Worm (Caenorhabditis elegans): ENCODE data around the gene F53B1.3.

F53B1.3 gene

DNA sequence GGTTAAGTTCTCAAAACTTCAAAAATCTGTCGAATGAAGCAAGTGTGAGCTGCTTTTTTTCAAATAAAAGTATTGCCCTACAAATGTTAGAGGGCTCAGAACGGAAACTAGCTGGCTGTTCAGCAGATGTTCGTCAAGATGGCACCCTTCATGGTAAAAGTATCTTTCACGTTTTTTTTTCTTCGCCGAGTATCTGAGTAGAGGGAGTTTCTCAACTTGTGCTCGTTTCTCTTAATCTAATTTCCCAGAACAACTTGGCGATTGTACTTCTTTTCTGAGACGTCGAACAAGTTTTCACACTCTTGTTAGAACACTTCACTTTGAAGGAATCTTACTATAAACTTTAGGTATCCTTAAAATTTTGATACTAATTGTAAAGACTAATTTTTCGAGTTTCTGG is 17.7 kb upstream of the F53B1.3 start:
- no peak for TF ChIP-seq lag-1 (GFP tag; IDR thresholded peaks at IDR 0.05)
- no peak for TF ChIP-seq nfyb-1 (GFP tag; IDR thresholded peaks at IDR 0.05)
- no peak for TF ChIP-seq ceh-27 (GFP tag; optimal IDR thresholded peaks at IDR 0.05)
- TF ChIP-seq madf-3 (GFP tag; IDR thresholded peaks at IDR 0.05): no peak
- no peak for TF ChIP-seq tbp1 (GFP tag; optimal IDR thresholded peaks at IDR 0.05)
- TF ChIP-seq attf-5 (GFP tag; optimal IDR thresholded peaks at IDR 0.05): no peak
- no peak for TF ChIP-seq C06A6.2 (GFP tag; conservative IDR thresholded peaks at IDR 0.05)
- TF ChIP-seq lir-1 (GFP tag; conservative IDR thresholded peaks at IDR 0.05): no peak
- no peak for TF ChIP-seq madf-8 (GFP tag; conservative IDR thresholded peaks at IDR 0.05)
- no peak for TF ChIP-seq nhr-179 (tag; optimal IDR thresholded peaks at IDR 0.05)
- TF ChIP-seq ekl-4 (GFP tag; IDR thresholded peaks at IDR 0.05): no peak
- no peak for TF ChIP-seq ets-4 (GFP tag; optimal IDR thresholded peaks at IDR 0.05)
- TF ChIP-seq nhr-80 (tag; optimal IDR thresholded peaks at IDR 0.05): no peak
- TF ChIP-seq egl-44 (GFP tag; IDR thresholded peaks at IDR 0.05): no peak
- no peak for TF ChIP-seq F22D6.2 (tag; optimal IDR thresholded peaks at IDR 0.05)
- no peak for TF ChIP-seq ztf-18 (tag; optimal IDR thresholded peaks at IDR 0.05)
- no peak for TF ChIP-seq nhr-90 (tag; optimal IDR thresholded peaks at IDR 0.05)

DNA sequence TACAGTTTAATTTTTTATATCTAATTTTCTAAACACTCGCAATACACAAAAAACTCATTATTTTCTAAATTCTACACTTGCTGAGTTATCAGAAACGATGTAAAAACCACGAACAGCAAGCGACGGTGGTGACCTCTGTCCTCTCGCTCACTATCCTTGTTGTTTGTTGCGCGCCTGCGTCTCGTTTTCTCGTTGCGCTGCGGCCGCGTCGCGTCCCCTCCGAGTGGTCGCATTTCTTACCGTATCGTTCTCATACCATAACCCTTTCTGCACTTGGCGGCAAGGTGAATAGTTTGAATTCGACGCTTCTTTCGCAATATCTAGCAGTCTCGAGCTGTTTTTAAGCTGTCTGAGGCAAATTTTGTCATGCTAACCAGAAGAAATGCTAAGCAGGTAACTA is 16.0 kb upstream of the F53B1.3 start, which contains the start of gene lsy-2:
TSS of gene lsy-2 (plus strand) at position 271 of the 400 bp plus-strand sequence.
- peak; percentile 52 for TF ChIP-seq ceh-27 (GFP tag; optimal IDR thresholded peaks at IDR 0.05)
- TF ChIP-seq hrde-1 (tag; optimal IDR thresholded peaks at IDR 0.05; ENCODE audit: borderline replicate concordance): no peak
- TF ChIP-seq ztf-25 (GFP tag; IDR thresholded peaks at IDR 0.05): no peak
- no peak for TF ChIP-seq Y53G8AR.9 (GFP tag; conservative IDR thresholded peaks at IDR 0.05)
- TF ChIP-seq attf-5 (GFP tag; optimal IDR thresholded peaks at IDR 0.05): peak; percentile 78
- TF ChIP-seq Y95B8A.8 (GFP tag; IDR thresholded peaks at IDR 0.05): no peak
- peak; percentile 92 for TF ChIP-seq madf-3 (GFP tag; IDR thresholded peaks at IDR 0.05)
- peak; percentile 27; the same call in 1 of the 2 replicates for TF ChIP-seq hmg-1.2 (GFP tag; IDR thresholded peaks at IDR 0.05)
- peak; percentile 79 for TF ChIP-seq K12H6.12 (tag; optimal IDR thresholded peaks at IDR 0.05)
- peak; percentile 29; the same call in 1 of the 2 replicates for TF ChIP-seq mcd-1 (GFP tag; IDR thresholded peaks at IDR 0.05)
- no peak for TF ChIP-seq lir-1 (GFP tag; conservative IDR thresholded peaks at IDR 0.05)
- TF ChIP-seq lin-40 (tag; optimal IDR thresholded peaks at IDR 0.05): peak; percentile 41
- TF ChIP-seq sea-2 (GFP tag; IDR thresholded peaks at IDR 0.05): no peak
- TF ChIP-seq madf-10 (tag; optimal IDR thresholded peaks at IDR 0.05): peak; percentile 4
- peak; percentile 77 for TF ChIP-seq zfh-2 (GFP tag; conservative IDR thresholded peaks at IDR 0.05)
- TF ChIP-seq lin-35 (GFP tag; optimal IDR thresholded peaks at IDR 0.05): peak in 1 of 3 experiments; percentile 49
- TF ChIP-seq cebp-1 (GFP tag; IDR thresholded peaks at IDR 0.05): peak; percentile 63
- peak; percentile 88 for TF ChIP-seq cebp-1 (tag; optimal IDR thresholded peaks at IDR 0.05)
- no peak for TF ChIP-seq zim-3 (tag; optimal IDR thresholded peaks at IDR 0.05)
- peak; percentile 45 for TF ChIP-seq nhr-80 (tag; optimal IDR thresholded peaks at IDR 0.05)
- TF ChIP-seq snpc-1.1 (tag; optimal IDR thresholded peaks at IDR 0.05; ENCODE audit: insufficient read depth): no peak
- no peak for TF ChIP-seq Y79H2A.3 (GFP tag; conservative IDR thresholded peaks at IDR 0.05)
- TF ChIP-seq efl-1 (GFP tag; optimal IDR thresholded peaks at IDR 0.05): peak; percentile 8

- peak; percentile 15 for TF ChIP-seq lin-40 (tag; optimal IDR thresholded peaks at IDR 0.05)
- peak; percentile 46; the same call in 1 of the 2 replicates for TF ChIP-seq hmg-1.2 (GFP tag; IDR thresholded peaks at IDR 0.05)
- peak; percentile 64 for TF ChIP-seq nhr-80 (tag; optimal IDR thresholded peaks at IDR 0.05)
- no peak for TF ChIP-seq F37B4.10 (GFP tag; IDR thresholded peaks at IDR 0.05)
- TF ChIP-seq unc-62 (GFP tag; optimal IDR thresholded peaks at IDR 0.05): peak; percentile 3
- no peak for TF ChIP-seq aptf-2 (GFP tag; conservative IDR thresholded peaks at IDR 0.05)
- no peak for TF ChIP-seq somi-1 (GFP tag; optimal IDR thresholded peaks at IDR 0.05)
- no peak for TF ChIP-seq snpc-4 (GFP tag; optimal IDR thresholded peaks at IDR 0.05)
- no peak for TF ChIP-seq snpc-4 (tag; optimal IDR thresholded peaks at IDR 0.05)
- TF ChIP-seq B0336.3 (GFP tag; IDR thresholded peaks at IDR 0.05): peak; percentile 24; the same call in 1 of the 2 replicates
- TF ChIP-seq attf-5 (GFP tag; optimal IDR thresholded peaks at IDR 0.05): peak; percentile 42
- peak; percentile 1 for TF ChIP-seq ztf-26 (tag; optimal IDR thresholded peaks at IDR 0.05)
- no peak for TF ChIP-seq egrh-3 (GFP tag; IDR thresholded peaks at IDR 0.05)
- TF ChIP-seq nhr-179 (tag; optimal IDR thresholded peaks at IDR 0.05): no peak
- TF ChIP-seq lin-26 (GFP tag; IDR thresholded peaks at IDR 0.05): no peak
- no peak for TF ChIP-seq rcor-1 (GFP tag; IDR thresholded peaks at IDR 0.05)
- TF ChIP-seq ets-4 (GFP tag; optimal IDR thresholded peaks at IDR 0.05): no peak
- TF ChIP-seq D2030.7 (GFP tag; IDR thresholded peaks at IDR 0.05): no peak
These were observed 14.9 kb upstream of the F53B1.3 start for ce11 chrX:2090493-2090892.

Measured in whole organism, young adult.